Fruit fly (Drosophila melanogaster) S2 (cell line): ENCODE data around the gene CG16734.

Experiments used
- CG8478 ChIP-seq: fragments of >200 bp; optimal IDR thresholded peaks from 2 replicates; lab custom pipeline; 2018
- CTCF ChIP-seq, 2 experiments: fragments of >200 bp; optimal IDR thresholded peaks; 2 replicates each; lab custom pipeline; 2018

DNA sequence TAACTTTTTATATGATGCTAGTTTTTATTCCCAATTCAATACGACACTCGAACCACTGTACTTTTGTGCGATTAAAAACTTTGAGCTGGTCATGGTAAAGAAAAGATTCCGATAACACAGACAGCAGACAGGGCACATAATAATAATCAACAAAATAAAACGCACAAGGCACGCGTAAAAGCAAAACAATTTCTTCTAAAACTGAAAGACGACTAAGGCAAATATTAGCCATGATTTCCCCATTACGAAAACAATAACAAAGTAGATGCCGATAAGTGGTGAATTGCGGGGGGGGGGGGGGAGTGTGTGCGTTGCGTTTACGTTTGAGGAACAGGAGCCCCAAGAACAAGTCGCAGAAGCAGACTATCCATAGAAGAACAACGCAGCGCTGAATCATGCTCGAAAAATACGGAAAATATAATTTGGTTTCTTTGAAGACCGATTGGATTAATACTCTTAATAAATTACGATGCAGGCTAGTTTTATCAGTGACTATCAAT lies 20.0 kb upstream of the CG16734 start:
- TF ChIP-seq CG8478 (no peak), CTCF (optimal IDR thresholded peaks at IDR 0.05; lab: Kevin White, UChicago) (no peak)
